Fruit fly (Drosophila melanogaster) whole organism, embryonic: Measurements from ENCODE around the gene Kap3.

Source experiments
- CG10267 ChIP-seq: fragments of 200-800 bp; sonication (Bioruptor generic); optimal IDR thresholded peaks from 2 replicates; lab custom pipeline; 2018; ENCODE audit warnings: missing biosample characterization, mild to moderate bottlenecking, missing genetic modification characterization, moderate library complexity
- CG12769 ChIP-seq: fragments of 200-800 bp; sonication (Bioruptor generic); optimal IDR thresholded peaks from 2 replicates; lab custom pipeline; 2019; ENCODE audit warnings: missing biosample characterization, mild to moderate bottlenecking, missing genetic modification characterization, moderate library complexity
- CG12942 ChIP-seq: fragments of 200-800 bp; sonication (Bioruptor generic); optimal IDR thresholded peaks from 3 replicates; lab custom pipeline; 2016; ENCODE audit warnings: missing biosample characterization, missing genetic modification characterization
- CG1602 ChIP-seq: fragments of 200-800 bp; sonication (Bioruptor generic); optimal IDR thresholded peaks from 3 replicates; lab custom pipeline; 2016; ENCODE audit warnings: missing biosample characterization, missing genetic modification characterization
- CG16815 ChIP-seq: fragments of 200-800 bp; sonication (Bioruptor generic); optimal IDR thresholded peaks from 3 replicates; lab custom pipeline; 2017; ENCODE audit warnings: missing biosample characterization, mild to moderate bottlenecking, missing genetic modification characterization
- CG17385 ChIP-seq: fragments of 200-800 bp; sonication (Bioruptor generic); optimal IDR thresholded peaks from 3 replicates; lab custom pipeline; 2018; ENCODE audit warnings: missing biosample characterization, mild to moderate bottlenecking, missing genetic modification characterization
- CG1832 ChIP-seq: fragments of 200-800 bp; sonication (Bioruptor generic); optimal IDR thresholded peaks from 2 replicates; lab custom pipeline; 2017; ENCODE audit warnings: missing biosample characterization, mild to moderate bottlenecking, missing genetic modification characterization, inconsistent platforms
- CG18476 ChIP-seq: fragments of 200-800 bp; sonication (Bioruptor generic); optimal IDR thresholded peaks from 2 replicates; lab custom pipeline; 2016; ENCODE audit warnings: missing biosample characterization, mild to moderate bottlenecking, missing genetic modification characterization
- CG4360 ChIP-seq: fragments of 200-800 bp; sonication (Bioruptor generic); IDR thresholded peaks from 2 replicates; pipeline ENCODE4 v1.3.6; 2022; ENCODE audit warnings: missing biosample characterization, missing genetic modification characterization
- CG43689 ChIP-seq: fragments of 200-800 bp; sonication (Bioruptor generic); IDR thresholded peaks from 2 replicates; pipeline ENCODE4 v1.3.6; 2022; ENCODE audit warnings: missing biosample characterization, missing genetic modification characterization
- CG4424 ChIP-seq: fragments of 200-800 bp; sonication (Bioruptor generic); optimal IDR thresholded peaks from 3 replicates; lab custom pipeline; 2016; ENCODE audit warnings: missing biosample characterization, missing genetic modification characterization
- CG7839 ChIP-seq: fragments of 200-800 bp; sonication (Bioruptor generic); optimal IDR thresholded peaks from 3 replicates; lab custom pipeline; 2018; ENCODE audit warnings: missing biosample characterization, mild to moderate bottlenecking, missing genetic modification characterization, moderate library complexity
- CG8089 ChIP-seq: fragments of 200-800 bp; sonication (Bioruptor generic); optimal IDR thresholded peaks from 3 replicates; lab custom pipeline; 2016; ENCODE audit warnings: missing biosample characterization, missing genetic modification characterization
- D19B ChIP-seq: fragments of 200-800 bp; sonication (Bioruptor generic); optimal IDR thresholded peaks from 2 replicates; lab custom pipeline; 2017; ENCODE audit warnings: missing biosample characterization, mild to moderate bottlenecking, missing genetic modification characterization
- Dek ChIP-seq: fragments of 200-800 bp; sonication (Bioruptor generic); optimal IDR thresholded peaks from 3 replicates; lab custom pipeline; 2019; ENCODE audit warnings: missing biosample characterization, mild to moderate bottlenecking, missing genetic modification characterization, moderate library complexity
- Doc3 ChIP-seq: fragments of 200-800 bp; sonication (Bioruptor generic); IDR thresholded peaks from 3 replicates; pipeline ENCODE4 v1.3.6; 2022; ENCODE audit warnings: missing biosample characterization, missing genetic modification characterization; ENCODE audit not compliant: partially characterized antibody
- NK7.1 ChIP-seq: fragments of 200-800 bp; sonication (Bioruptor generic); optimal IDR thresholded peaks from 3 replicates; lab custom pipeline; 2016; ENCODE audit warnings: missing biosample characterization, missing genetic modification characterization
- Opbp ChIP-seq: fragments of 200-800 bp; sonication (Bioruptor generic); IDR thresholded peaks from 3 replicates; pipeline ENCODE4 v1.3.6; 2022; ENCODE audit warnings: missing biosample characterization, missing genetic modification characterization; ENCODE audit not compliant: partially characterized antibody
- Side ChIP-seq: fragments of 200-800 bp; sonication (Bioruptor generic); optimal IDR thresholded peaks from 2 replicates; lab custom pipeline; 2016; ENCODE audit warnings: missing biosample characterization, missing genetic modification characterization
- Sry-β ChIP-seq: fragments of 200-800 bp; sonication (Bioruptor generic); optimal IDR thresholded peaks from 2 replicates; lab custom pipeline; 2018; ENCODE audit warnings: missing biosample characterization, mild to moderate bottlenecking, missing genetic modification characterization, moderate library complexity
- Trl ChIP-seq, 3 experiments: fragments of >200 bp in 2 of 3; fragments of 200-800 bp in 1 of 3; sonication (Bioruptor generic) in 1 of 3; optimal IDR thresholded peaks; 2 replicates in 1 of 3; 3 replicates in 2 of 3; lab custom pipeline; 2016 to 2017; ENCODE audit warnings: missing biosample characterization in 1 of 3, missing genetic modification characterization in 1 of 3
- YL-1 ChIP-seq: fragments of 200-800 bp; sonication (Bioruptor generic); optimal IDR thresholded peaks from 3 replicates; lab custom pipeline; 2017; ENCODE audit warnings: missing biosample characterization, mild to moderate bottlenecking, missing genetic modification characterization
- ap ChIP-seq: fragments of 200-800 bp; sonication (Bioruptor generic); IDR thresholded peaks from 2 replicates; pipeline ENCODE4 v1.3.6; 2022; ENCODE audit warnings: missing biosample characterization, missing genetic modification characterization
- bbx ChIP-seq: fragments of 200-800 bp; sonication (Bioruptor generic); IDR thresholded peaks from 2 replicates; pipeline ENCODE4 v1.3.6; 2022; ENCODE audit warnings: missing biosample characterization, missing genetic modification characterization; ENCODE audit not compliant: partially characterized antibody
- chm ChIP-seq: fragments of 200-800 bp; sonication (Bioruptor generic); IDR thresholded peaks from 2 replicates; pipeline ENCODE4 v1.3.6; 2022; ENCODE audit warnings: missing biosample characterization, missing genetic modification characterization
- crc ChIP-seq: fragments of 200-800 bp; sonication (Bioruptor generic); optimal IDR thresholded peaks from 2 replicates; lab custom pipeline; 2016; ENCODE audit warnings: missing biosample characterization, missing genetic modification characterization
- crp ChIP-seq, 2 experiments: fragments of 200-800 bp; sonication (Bioruptor generic); optimal IDR thresholded peaks; 2 replicates in 1 of 2; 3 replicates in 1 of 2; lab custom pipeline; 2017; ENCODE audit warnings: missing biosample characterization in 2 of 2, missing genetic modification characterization in 2 of 2, mild to moderate bottlenecking in 1 of 2, moderate library complexity in 1 of 2
- dm ChIP-seq: fragments of 200-800 bp; sonication (Bioruptor generic); optimal IDR thresholded peaks from 3 replicates; lab custom pipeline; 2016; ENCODE audit warnings: missing biosample characterization, missing genetic modification characterization
- ems ChIP-seq: fragments of 200-800 bp; sonication (Bioruptor generic); optimal IDR thresholded peaks from 3 replicates; lab custom pipeline; 2016; ENCODE audit warnings: missing biosample characterization, missing genetic modification characterization
- fru ChIP-seq: fragments of >200 bp; optimal IDR thresholded peaks from 2 replicates; lab custom pipeline; 2017
- ftz-f1 ChIP-seq: fragments of 200-800 bp; sonication (Bioruptor generic); optimal IDR thresholded peaks from 2 replicates; lab custom pipeline; 2016; ENCODE audit warnings: missing biosample characterization, missing genetic modification characterization
- gsb ChIP-seq: fragments of 200-800 bp; sonication (Bioruptor generic); IDR thresholded peaks from 2 replicates; pipeline ENCODE4 v1.3.6; 2022; ENCODE audit warnings: missing biosample characterization, missing genetic modification characterization
- kni ChIP-seq: fragments of 200-800 bp; sonication (Bioruptor generic); optimal IDR thresholded peaks from 3 replicates; lab custom pipeline; 2017; ENCODE audit warnings: mild to moderate bottlenecking, missing biosample characterization, missing genetic modification reagents, missing genetic modification characterization
- nerfin-2 ChIP-seq: fragments of 200-800 bp; sonication (Bioruptor generic); IDR thresholded peaks from 2 replicates; pipeline ENCODE4 v1.3.6; 2022; ENCODE audit warnings: missing biosample characterization, missing genetic modification characterization; ENCODE audit not compliant: partially characterized antibody
- onecut ChIP-seq: fragments of 200-800 bp; sonication (Bioruptor generic); IDR thresholded peaks from 2 replicates; pipeline ENCODE4 v1.3.6; 2022; ENCODE audit warnings: missing biosample characterization, missing genetic modification characterization
- org-1 ChIP-seq: fragments of 200-800 bp; sonication (Bioruptor generic); optimal IDR thresholded peaks from 2 replicates; lab custom pipeline; 2017; ENCODE audit warnings: missing biosample characterization, missing genetic modification characterization
- pho ChIP-seq: fragments of 200-800 bp; sonication (Bioruptor generic); optimal IDR thresholded peaks from 2 replicates; lab custom pipeline; 2016; ENCODE audit warnings: missing biosample characterization, missing genetic modification characterization
- sens ChIP-seq: fragments of 200-800 bp; sonication (Bioruptor generic); peaks from one replicate; lab custom pipeline; 2016; ENCODE audit warnings: missing biosample characterization, missing genetic modification characterization
- ttk ChIP-seq: fragments of 200-800 bp; sonication (Bioruptor generic); IDR thresholded peaks from 2 replicates; pipeline ENCODE4 v2.1.2; 2022; ENCODE audit warnings: missing biosample characterization, missing genetic modification characterization

The Kap3 gene

dm6 chrX:11384023-11384444, 44.1 kb upstream of the Kap3 start (continued):
- TF ChIP-seq Trl (optimal IDR thresholded peaks at IDR 0.05; lab: Kevin White, UChicago) (no peak), Trl (GFP tag; optimal IDR thresholded peaks at IDR 0.05; lab: Kevin White, UChicago) (peak; percentile 55), CG17385 (GFP tag; lab: Kevin White, UChicago) (peak; percentile 65), dm (no peak), NK7.1 (GFP tag; lab: Kevin White, UChicago) (peak; percentile 2), CG18476 (GFP tag; lab: Kevin White, UChicago) (peak; percentile 51), CG16815 (GFP tag; lab: Kevin White, UChicago) (peak; percentile 18), Dek (tag; lab: Kevin White, UChicago) (peak; percentile 69), onecut (GFP tag; lab: Robert Waterston, UW) (peak; percentile 51), ftz-f1 (GFP tag; lab: Kevin White, UChicago) (no peak), CG10267 (tag; lab: Kevin White, UChicago) (peak; percentile 31), bbx (no peak), ems (GFP tag; lab: Kevin White, UChicago) (peak; percentile 62), nerfin-2 (GFP tag; lab: Robert Waterston, UW) (no peak), kni (GFP tag; lab: Kevin White, UChicago) (no peak), chm (GFP tag; lab: Robert Waterston, UW) (peak; percentile 48; the same call in 1 of the 2 replicates), CG1832 (GFP tag; lab: Kevin White, UChicago) (no peak), gsb (GFP tag; lab: Robert Waterston, UW) (peak; percentile 62), CG8089 (GFP tag; lab: Kevin White, UChicago) (no peak), crp (GFP tag; optimal IDR thresholded peaks at IDR 0.05; lab: Kevin White, UChicago) (no peak), Doc3 (GFP tag; lab: Robert Waterston, UW) (no peak), ap (GFP tag; lab: Robert Waterston, UW) (peak; percentile 59), Side (GFP tag; lab: Kevin White, UChicago) (peak; percentile 9), pho (GFP tag; lab: Kevin White, UChicago) (peak; percentile 56), Sry-β (GFP tag; lab: Kevin White, UChicago) (no peak), CG4360 (GFP tag; lab: Robert Waterston, UW) (no peak), CG43689 (GFP tag; lab: Robert Waterston, UW) (no peak), CG1602 (GFP tag; lab: Kevin White, UChicago) (peak; percentile 19), ttk (GFP tag; lab: Robert Waterston, UW) (peak; percentile 51; the same call in 1 of the 2 replicates), Opbp (GFP tag; lab: Robert Waterston, UW) (no peak)

- no peak for TF ChIP-seq org-1 (GFP tag; lab: Kevin White, UChicago)
- peak; percentile 1 for TF ChIP-seq CG12769 (tag; lab: Kevin White, UChicago)
- no peak for TF ChIP-seq CG12942
- peak; percentile 65 for TF ChIP-seq D19B (GFP tag; lab: Kevin White, UChicago)
- no peak for TF ChIP-seq sens (GFP tag; lab: Kevin White, UChicago)
- TF ChIP-seq crc (GFP tag; lab: Kevin White, UChicago) = no peak
- no peak for TF ChIP-seq YL-1
- TF ChIP-seq, all 482 proteins: peak for 2
These were observed 43.6 kb upstream of the Kap3 start for dm6 chrX:11383530-11383929.

dm6 chrX:11382588-11382987, 42.7 kb upstream of the Kap3 start:
- peak; percentile 93 for TF ChIP-seq CG4424 (GFP tag; lab: Kevin White, UChicago)
- TF ChIP-seq fru (lab: Kevin White, UChicago) = no peak
- no peak for TF ChIP-seq nerfin-2 (GFP tag; lab: Robert Waterston, UW)
- TF ChIP-seq CG7839 = no peak
